Worm (Caenorhabditis elegans) whole organism, young adult: ENCODE results near the gene Y116A8C.19.

ENCODE experiments used
- B0261.1 ChIP-seq: sonication (generic microtip); optimal IDR thresholded peaks from 2 replicates; lab custom pipeline; 2016; ENCODE audit warnings: mild to moderate bottlenecking, missing genetic modification characterization, moderate library complexity, missing compliant biosample characterization
- B0336.3 ChIP-seq: fragments of 200-800 bp; sonication (Bioruptor generic); IDR thresholded peaks from 2 replicates; pipeline ENCODE4 v1.3.6; 2022; ENCODE audit warnings: missing genetic modification characterization, missing compliant biosample characterization
- C06A6.2 ChIP-seq: fragments of 200-800 bp; sonication (Bioruptor generic); conservative IDR thresholded peaks from 2 replicates; pipeline ENCODE4 v1.3.6; 2022; ENCODE audit warnings: missing genetic modification characterization, missing compliant biosample characterization
- C17E4.6 ChIP-seq: fragments of 200-800 bp; sonication (Bioruptor generic); IDR thresholded peaks from 2 replicates; pipeline ENCODE4 v1.3.6; 2022; ENCODE audit warnings: missing genetic modification reagents, missing genetic modification characterization, missing compliant biosample characterization
- D2030.7 ChIP-seq: fragments of 200-800 bp; sonication (Bioruptor generic); IDR thresholded peaks from 2 replicates; pipeline ENCODE4 v1.3.6; 2022; ENCODE audit warnings: missing genetic modification reagents, missing genetic modification characterization, missing compliant biosample characterization
- F10E7.11 ChIP-seq: sonication (generic microtip); optimal IDR thresholded peaks from 2 replicates; lab custom pipeline; 2017; ENCODE audit warnings: mild to moderate bottlenecking, missing genetic modification characterization, moderate library complexity, missing compliant biosample characterization
- F22D6.2 ChIP-seq: sonication (generic microtip); optimal IDR thresholded peaks from 2 replicates; lab custom pipeline; 2016; ENCODE audit warnings: mild to moderate bottlenecking, missing genetic modification characterization, missing compliant biosample characterization
- F23B12.7 ChIP-seq: sonication (generic microtip); optimal IDR thresholded peaks from 2 replicates; lab custom pipeline; 2017; ENCODE audit warnings: missing genetic modification characterization, mild to moderate bottlenecking, missing compliant biosample characterization, antibody characterized with exemption, moderate library complexity; ENCODE audit not compliant: insufficient read depth
- F33H1.4 ChIP-seq: fragments of 200-800 bp; sonication (Bioruptor generic); IDR thresholded peaks from 2 replicates; pipeline ENCODE4 v1.3.6; 2022; ENCODE audit warnings: missing genetic modification reagents, missing genetic modification characterization, missing compliant biosample characterization
- F39B2.1 ChIP-seq: fragments of 200-800 bp; sonication (Bioruptor generic); IDR thresholded peaks from 2 replicates; pipeline ENCODE4 v1.3.6; 2022; ENCODE audit warnings: missing genetic modification reagents, missing genetic modification characterization, missing compliant biosample characterization
- F52B5.7 ChIP-seq: sonication (generic microtip); optimal IDR thresholded peaks from 2 replicates; lab custom pipeline; 2016; ENCODE audit warnings: mild to moderate bottlenecking, missing genetic modification characterization, missing compliant biosample characterization
- K11D2.4 ChIP-seq: fragments of 200-800 bp; sonication (Bioruptor generic); IDR thresholded peaks from 2 replicates; pipeline ENCODE4 v1.3.6; 2022; ENCODE audit warnings: missing genetic modification reagents, missing genetic modification characterization, missing compliant biosample characterization
- K12H6.12 ChIP-seq: fragments of 200-800 bp; sonication (Bioruptor generic); optimal IDR thresholded peaks from 2 replicates; lab custom pipeline; 2018; ENCODE audit warnings: mild to moderate bottlenecking, missing genetic modification characterization, missing compliant biosample characterization
- T07F8.4 ChIP-seq: sonication (generic microtip); optimal IDR thresholded peaks from 2 replicates; lab custom pipeline; 2016; ENCODE audit warnings: mild to moderate bottlenecking, missing genetic modification characterization, moderate library complexity, missing compliant biosample characterization
- Y53F4B.3 ChIP-seq: fragments of 200-800 bp; sonication (Bioruptor generic); IDR thresholded peaks from 2 replicates; pipeline ENCODE4 v1.3.6; 2022; ENCODE audit warnings: missing genetic modification reagents, missing genetic modification characterization, missing compliant biosample characterization
- Y67H2A.10 ChIP-seq: fragments of 200-800 bp; sonication (Bioruptor generic); conservative IDR thresholded peaks from 2 replicates; pipeline ENCODE4 v1.3.6; 2022; ENCODE audit warnings: missing genetic modification reagents, missing genetic modification characterization, missing compliant biosample characterization
- Y79H2A.3 ChIP-seq: fragments of 200-800 bp; sonication (Bioruptor generic); conservative IDR thresholded peaks from 2 replicates; pipeline ENCODE4 v1.3.6; 2022; ENCODE audit warnings: missing genetic modification reagents, missing genetic modification characterization, missing compliant biosample characterization
- Y95B8A.8 ChIP-seq: fragments of 200-800 bp; sonication (Bioruptor generic); IDR thresholded peaks from 2 replicates; pipeline ENCODE4 v1.3.6; 2022; ENCODE audit warnings: missing genetic modification reagents, missing genetic modification characterization, missing compliant biosample characterization
- aptf-2 ChIP-seq: fragments of 200-800 bp; sonication (Bioruptor generic); conservative IDR thresholded peaks from 2 replicates; pipeline ENCODE4 v1.3.6; 2022; ENCODE audit warnings: missing genetic modification reagents, missing genetic modification characterization, missing compliant biosample characterization
- bed-2 ChIP-seq: fragments of 200-800 bp; sonication (Bioruptor generic); IDR thresholded peaks from 2 replicates; pipeline ENCODE4 v1.3.6; 2022; ENCODE audit warnings: missing genetic modification reagents, missing genetic modification characterization, missing compliant biosample characterization
- ccch-3 ChIP-seq: fragments of 200-800 bp; sonication (Bioruptor generic); optimal IDR thresholded peaks from 2 replicates; lab custom pipeline; 2018; ENCODE audit warnings: mild to moderate bottlenecking, missing genetic modification characterization, missing compliant biosample characterization
- dpff-1 ChIP-seq: sonication (generic microtip); optimal IDR thresholded peaks from 2 replicates; lab custom pipeline; 2017; ENCODE audit warnings: mild to moderate bottlenecking, missing genetic modification characterization, missing compliant biosample characterization
- dpl-1 ChIP-seq: fragments of 150-350 bp; optimal IDR thresholded peaks from 2 replicates; lab custom pipeline; 2014; ENCODE audit warnings: missing biosample characterization, missing genetic modification reagents, missing genetic modification characterization
- egl-18 ChIP-seq: fragments of 200-800 bp; sonication (Bioruptor generic); IDR thresholded peaks from 2 replicates; pipeline ENCODE4 v1.3.6; 2022; ENCODE audit warnings: missing genetic modification reagents, missing genetic modification characterization, missing compliant biosample characterization
- egl-44 ChIP-seq: fragments of 200-800 bp; sonication (Bioruptor generic); IDR thresholded peaks from 2 replicates; pipeline ENCODE4 v1.3.6; 2022; ENCODE audit warnings: missing genetic modification reagents, missing genetic modification characterization, missing compliant biosample characterization
- ekl-4 ChIP-seq: fragments of 200-800 bp; sonication (Bioruptor generic); IDR thresholded peaks from 2 replicates; pipeline ENCODE4 v1.3.6; 2022; ENCODE audit warnings: missing genetic modification reagents, missing genetic modification characterization, missing compliant biosample characterization
- hlh-12 ChIP-seq: sonication (generic microtip); optimal IDR thresholded peaks from 2 replicates; lab custom pipeline; 2016; ENCODE audit warnings: missing genetic modification characterization, missing compliant biosample characterization
- hlh-26 ChIP-seq: fragments of 200-800 bp; sonication (Bioruptor generic); conservative IDR thresholded peaks from 2 replicates; pipeline ENCODE4 v1.3.6; 2022; ENCODE audit warnings: missing genetic modification reagents, missing genetic modification characterization, missing compliant biosample characterization
- hmg-20 ChIP-seq: fragments of 200-800 bp; sonication (Bioruptor generic); IDR thresholded peaks from 2 replicates; pipeline ENCODE4 v1.3.6; 2022; ENCODE audit warnings: missing genetic modification reagents, missing genetic modification characterization, missing compliant biosample characterization
- hrde-1 ChIP-seq: sonication (generic microtip); optimal IDR thresholded peaks from 2 replicates; lab custom pipeline; 2016; ENCODE audit warnings: missing genetic modification characterization, mild to moderate bottlenecking, missing compliant biosample characterization, moderate library complexity, missing genotype, missing genetic modification reagents, borderline replicate concordance
- hsf-1 ChIP-seq: fragments of 200-800 bp; sonication (Bioruptor generic); IDR thresholded peaks from 2 replicates; pipeline ENCODE4 v1.3.6; 2022; ENCODE audit warnings: missing genetic modification reagents, missing genetic modification characterization, missing compliant biosample characterization
- lin-26 ChIP-seq: fragments of 200-800 bp; sonication (Bioruptor generic); IDR thresholded peaks from 2 replicates; pipeline ENCODE4 v1.3.6; 2022; ENCODE audit warnings: missing genetic modification reagents, missing genetic modification characterization, missing compliant biosample characterization
- lin-54 ChIP-seq: fragments of 200-800 bp; sonication (Bioruptor generic); optimal IDR thresholded peaks from 2 replicates; lab custom pipeline; 2018; ENCODE audit warnings: mild to moderate bottlenecking, missing genetic modification characterization, missing compliant biosample characterization
- lir-1 ChIP-seq: fragments of 200-800 bp; sonication (Bioruptor generic); conservative IDR thresholded peaks from 2 replicates; pipeline ENCODE4 v1.3.6; 2022; ENCODE audit warnings: missing genetic modification reagents, missing genetic modification characterization, missing compliant biosample characterization
- lsl-1 ChIP-seq: fragments of 200-800 bp; sonication (Bioruptor generic); optimal IDR thresholded peaks from 2 replicates; lab custom pipeline; 2018; ENCODE audit warnings: mild to moderate bottlenecking, missing genetic modification characterization, moderate library complexity, missing compliant biosample characterization
- madf-10 ChIP-seq: sonication (generic microtip); optimal IDR thresholded peaks from 2 replicates; lab custom pipeline; 2016; ENCODE audit warnings: mild to moderate bottlenecking, missing genetic modification characterization, missing compliant biosample characterization
- madf-8 ChIP-seq: fragments of 200-800 bp; sonication (Bioruptor generic); conservative IDR thresholded peaks from 2 replicates; pipeline ENCODE4 v1.3.6; 2022; ENCODE audit warnings: missing genetic modification reagents, missing genetic modification characterization, missing compliant biosample characterization
- nfya-2 ChIP-seq: fragments of 200-800 bp; sonication (Bioruptor generic); IDR thresholded peaks from 2 replicates; pipeline ENCODE4 v1.3.6; 2022; ENCODE audit warnings: missing genetic modification reagents, missing genetic modification characterization, missing compliant biosample characterization
- nfyb-1 ChIP-seq: fragments of 200-800 bp; sonication (Bioruptor generic); IDR thresholded peaks from 2 replicates; pipeline ENCODE4 v1.3.6; 2022; ENCODE audit warnings: missing genetic modification reagents, missing genetic modification characterization, missing compliant biosample characterization
- nhr-120 ChIP-seq: fragments of 200-800 bp; sonication (Bioruptor generic); IDR thresholded peaks from 2 replicates; pipeline ENCODE4 v1.3.6; 2022; ENCODE audit warnings: missing genetic modification characterization, missing compliant biosample characterization
- nhr-27 ChIP-seq: fragments of 200-800 bp; sonication (Bioruptor generic); optimal IDR thresholded peaks from 2 replicates; lab custom pipeline; 2018; ENCODE audit warnings: mild to moderate bottlenecking, missing genetic modification characterization, moderate library complexity, missing compliant biosample characterization
- nhr-80 ChIP-seq: sonication (generic microtip); optimal IDR thresholded peaks from 2 replicates; lab custom pipeline; 2016; ENCODE audit warnings: missing genetic modification characterization, missing compliant biosample characterization
- pbrm-1 ChIP-seq: fragments of 200-800 bp; sonication (Bioruptor generic); IDR thresholded peaks from 2 replicates; pipeline ENCODE4 v1.3.6; 2022; ENCODE audit warnings: missing genetic modification reagents, missing genetic modification characterization, missing compliant biosample characterization
- snpc-3.4 ChIP-seq: sonication (generic microtip); optimal IDR thresholded peaks from 2 replicates; lab custom pipeline; 2017; ENCODE audit warnings: missing genetic modification characterization, mild to moderate bottlenecking, missing compliant biosample characterization, antibody characterized with exemption, moderate library complexity, missing genotype, missing genetic modification reagents
- tbx-9 ChIP-seq: sonication (generic microtip); optimal IDR thresholded peaks from 2 replicates; lab custom pipeline; 2016; ENCODE audit warnings: borderline replicate concordance, missing genetic modification characterization, inconsistent platforms, missing compliant biosample characterization
- tlf-1 ChIP-seq: fragments of 200-800 bp; sonication (Bioruptor generic); optimal IDR thresholded peaks from 2 replicates; lab custom pipeline; 2018; ENCODE audit warnings: mild to moderate bottlenecking, missing genetic modification characterization, missing compliant biosample characterization
- xnd-1 ChIP-seq: sonication (generic microtip); optimal IDR thresholded peaks from 2 replicates; lab custom pipeline; 2016; ENCODE audit warnings: missing genotype, missing genetic modification reagents, missing genetic modification characterization, missing compliant biosample characterization
- ztf-26 ChIP-seq: sonication (generic microtip); optimal IDR thresholded peaks from 2 replicates; lab custom pipeline; 2017; ENCODE audit warnings: missing genetic modification characterization, missing compliant biosample characterization

The Y116A8C.19 gene

DNA sequence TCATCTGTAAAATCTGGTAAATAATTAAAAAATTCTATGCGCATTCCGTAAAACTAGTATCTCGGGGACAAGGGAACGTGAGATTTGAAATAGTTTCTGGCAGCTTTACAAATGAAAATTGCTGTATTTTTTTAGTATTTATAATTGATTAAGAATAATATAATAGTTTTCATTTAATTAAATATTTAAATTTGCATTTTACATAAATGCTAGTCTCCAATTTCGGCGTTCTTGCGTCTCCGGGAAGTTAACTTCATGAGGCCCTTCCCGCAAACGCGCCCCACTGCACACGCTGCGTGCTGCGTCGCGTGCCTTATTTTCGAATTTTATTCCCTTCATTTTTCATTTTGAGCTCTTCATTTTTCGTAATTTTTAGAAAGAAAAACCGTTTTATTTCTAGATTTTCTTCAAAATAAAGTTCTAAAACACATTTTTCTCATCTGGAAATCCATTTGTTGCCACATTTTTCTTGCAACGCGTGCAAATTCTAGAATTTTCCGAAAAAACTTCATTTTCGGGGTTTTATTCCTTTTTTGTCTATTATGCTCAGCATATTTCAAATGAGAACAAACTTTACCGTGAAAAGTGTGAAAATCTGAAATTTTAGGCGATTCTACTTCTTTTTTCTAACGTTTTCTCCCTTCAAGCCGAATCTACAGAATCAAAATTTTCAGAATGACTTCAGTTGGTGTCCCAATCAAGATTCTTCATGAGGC, 48.1 kb upstream of the Y116A8C.19 start, which contains the start of the genes snx-13 and snr-1 (continued):
- TF ChIP-seq Y79H2A.3 (GFP tag; lab: Robert Waterston, UW): peak; percentile 82; the same call in 1 of the 2 replicates
- peak; percentile 24 for TF ChIP-seq T07F8.4 (tag; lab: Kevin White, UChicago)
- peak; percentile 78 for TF ChIP-seq pbrm-1 (GFP tag; lab: Robert Waterston, UW)
- TF ChIP-seq hmg-20 (GFP tag; lab: Robert Waterston, UW): no peak
- TF ChIP-seq xnd-1 (tag; lab: Kevin White, UChicago): no peak
- peak; percentile 15 for TF ChIP-seq F22D6.2 (tag; lab: Kevin White, UChicago)
- no peak for TF ChIP-seq tbx-9 (tag; lab: Kevin White, UChicago)
- TF ChIP-seq F23B12.7: peak; percentile 18
- TF ChIP-seq B0336.3 (GFP tag; lab: Robert Waterston, UW): 0 out of 2 replicates have a peak, but pooled peaks have one; percentile 25
- 0 out of 2 replicates have a peak, but pooled peaks have one; percentile 18 for TF ChIP-seq F33H1.4 (GFP tag; lab: Robert Waterston, UW)
- no peak for TF ChIP-seq hlh-12
- peak; percentile 42 for TF ChIP-seq hrde-1
- peak; percentile 63; the same call in 1 of the 2 replicates for TF ChIP-seq Y95B8A.8
- peak; percentile 86 for TF ChIP-seq K12H6.12 (tag; lab: Kevin White, UChicago)
- no peak for TF ChIP-seq egl-44 (GFP tag; lab: Robert Waterston, UW)
- TF ChIP-seq B0261.1: peak; percentile 20
- TF ChIP-seq Y67H2A.10: no peak
- TF ChIP-seq hsf-1 (GFP tag; lab: Robert Waterston, UW): no peak
- TF ChIP-seq lin-54 (GFP tag; lab: Kevin White, UChicago): peak; percentile 83
- TF ChIP-seq ztf-26 (tag; lab: Kevin White, UChicago): no peak
- peak; percentile 57; the same call in 1 of the 2 replicates for TF ChIP-seq nfyb-1
- TF ChIP-seq hlh-26 (GFP tag; lab: Robert Waterston, UW): no peak
- TF ChIP-seq C06A6.2 (GFP tag; lab: Robert Waterston, UW): no peak
- no peak for TF ChIP-seq F10E7.11 (tag; lab: Kevin White, UChicago)
- TF ChIP-seq ccch-3 (GFP tag; lab: Kevin White, UChicago): peak; percentile 72
- TF ChIP-seq nhr-80 (tag; lab: Kevin White, UChicago): peak; percentile 13
- TF ChIP-seq lin-26 (GFP tag; lab: Robert Waterston, UW): no peak
- TF ChIP-seq dpl-1 (GFP tag; lab: Kevin White, UChicago): no peak
- peak; percentile 76 for TF ChIP-seq madf-10 (tag; lab: Kevin White, UChicago)
- no peak for TF ChIP-seq madf-8 (GFP tag; lab: Robert Waterston, UW)
- TF ChIP-seq nfya-2: no peak
- TF ChIP-seq snpc-3.4: peak; percentile 57
- TF ChIP-seq lsl-1 (GFP tag; lab: Kevin White, UChicago): peak; percentile 49
- TF ChIP-seq F52B5.7 (tag; lab: Kevin White, UChicago): no peak
- peak; percentile 77 for TF ChIP-seq bed-2 (GFP tag; lab: Robert Waterston, UW)
- no peak; the same call in 1 of the 2 replicates for TF ChIP-seq K11D2.4 (GFP tag; lab: Robert Waterston, UW)
- no peak for TF ChIP-seq nhr-27 (tag; lab: Kevin White, UChicago)
- peak; percentile 80 for TF ChIP-seq aptf-2 (GFP tag; lab: Robert Waterston, UW)
- TF ChIP-seq nhr-120 (GFP tag; lab: Robert Waterston, UW): no peak
- peak; percentile 80 for TF ChIP-seq lir-1 (GFP tag; lab: Robert Waterston, UW)
- peak; percentile 68; the same call in 1 of the 2 replicates for TF ChIP-seq ekl-4 (GFP tag; lab: Robert Waterston, UW)
- no peak for TF ChIP-seq C17E4.6 (GFP tag; lab: Robert Waterston, UW)
- TF ChIP-seq dpff-1 (tag; lab: Kevin White, UChicago): no peak
- no peak for TF ChIP-seq egl-18 (GFP tag; lab: Robert Waterston, UW)
- TF ChIP-seq tlf-1 (GFP tag; lab: Kevin White, UChicago): peak; percentile 34
- TF ChIP-seq F39B2.1 (GFP tag; lab: Robert Waterston, UW): no peak
- no peak for TF ChIP-seq Y53F4B.3
- TF ChIP-seq D2030.7: peak; percentile 91
